Worm (Caenorhabditis elegans) whole organism, late embryonic: Measurements from ENCODE around the gene R11E3.1.

Experiments
- ama-1 ChIP-seq: fragments of 150-350 bp; optimal IDR thresholded peaks from 2 replicates; lab custom pipeline; 2014
- ceh-18 ChIP-seq: sonication (generic microtip); optimal IDR thresholded peaks from 2 replicates; lab custom pipeline; 2016; ENCODE audit warnings: missing genetic modification characterization, missing compliant biosample characterization
- ceh-19 ChIP-seq: fragments of 200-800 bp; sonication (Bioruptor generic); optimal IDR thresholded peaks from 2 replicates; lab custom pipeline; 2018; ENCODE audit warnings: mild to moderate bottlenecking, missing genetic modification characterization, missing compliant biosample characterization
- ceh-30 ChIP-seq: fragments of 150-350 bp; optimal IDR thresholded peaks from 2 replicates; lab custom pipeline; 2014; ENCODE audit warnings: missing biosample characterization, missing genetic modification characterization
- ceh-45 ChIP-seq: fragments of 200-800 bp; sonication (Bioruptor generic); IDR thresholded peaks from 2 replicates; pipeline ENCODE4 v1.3.6; 2022; ENCODE audit warnings: missing genetic modification reagents, missing genetic modification characterization, missing compliant biosample characterization
- dve-1 ChIP-seq: sonication (generic microtip); optimal IDR thresholded peaks from 2 replicates; lab custom pipeline; 2017; ENCODE audit warnings: antibody characterized with exemption, mild to moderate bottlenecking, missing genetic modification characterization, missing compliant biosample characterization
- nfya-1 ChIP-seq: sonication (generic microtip); optimal IDR thresholded peaks from 2 replicates; lab custom pipeline; 2017; ENCODE audit warnings: missing genetic modification characterization, mild to moderate bottlenecking, missing compliant biosample characterization, antibody characterized with exemption, moderate library complexity
- nhr-11 ChIP-seq: fragments of 150-350 bp; optimal IDR thresholded peaks from 2 replicates; lab custom pipeline; 2014; ENCODE audit warnings: missing biosample characterization, missing genetic modification characterization
- pag-3 ChIP-seq: sonication (generic microtip); optimal IDR thresholded peaks from 2 replicates; lab custom pipeline; 2016; ENCODE audit warnings: missing compliant biosample characterization, missing genetic modification characterization, borderline replicate concordance
- pha-2 ChIP-seq: sonication (generic microtip); optimal IDR thresholded peaks from 2 replicates; lab custom pipeline; 2017; ENCODE audit warnings: mild to moderate bottlenecking, missing genetic modification characterization, missing compliant biosample characterization
- pqm-1 ChIP-seq: sonication (generic microtip); optimal IDR thresholded peaks from 2 replicates; lab custom pipeline; 2016; ENCODE audit warnings: missing genetic modification characterization, missing compliant biosample characterization
- pros-1 ChIP-seq: fragments of 150-350 bp; optimal IDR thresholded peaks from 2 replicates; lab custom pipeline; 2014; ENCODE audit warnings: missing biosample characterization, missing genetic modification reagents, missing genetic modification characterization
- ttx-3 ChIP-seq: sonication (generic microtip); optimal IDR thresholded peaks from 2 replicates; lab custom pipeline; 2016; ENCODE audit warnings: missing genetic modification reagents, missing genetic modification characterization, missing compliant biosample characterization

DNA sequence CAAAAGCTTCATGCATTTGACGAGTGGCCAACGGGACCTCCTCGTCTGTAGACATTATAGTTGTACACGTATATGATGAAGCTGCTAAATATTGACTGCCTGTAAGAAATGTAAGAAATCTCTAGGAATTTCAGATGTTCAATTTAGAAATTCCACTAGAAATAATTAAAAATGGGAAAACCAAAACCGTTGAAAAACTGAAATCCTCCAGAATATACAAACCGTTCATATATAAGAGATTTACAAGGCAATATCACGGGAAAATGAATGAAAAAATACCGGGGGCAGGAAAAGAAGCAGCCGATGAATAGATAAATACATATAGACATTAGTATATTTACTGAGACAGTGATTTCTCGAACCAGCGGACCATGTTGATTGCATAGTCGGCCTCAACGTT lies 12.9 kb downstream of the R11E3.1 start, which contains the start of gene dpf-7:
- TF ChIP-seq ceh-18 (tag; lab: Kevin White, UChicago), result no peak
- no peak for TF ChIP-seq nfya-1 (tag; lab: Kevin White, UChicago)
- TF ChIP-seq pha-2, result no peak
- TF ChIP-seq pag-3 (tag; lab: Kevin White, UChicago), result no peak
- no peak for TF ChIP-seq nhr-11 (tag; lab: Kevin White, UChicago)
- TF ChIP-seq pqm-1, result no peak
- TF ChIP-seq dve-1 (tag; lab: Kevin White, UChicago), result no peak
- TF ChIP-seq ceh-45 (GFP tag; lab: Robert Waterston, UW), result no peak
- TF ChIP-seq ama-1 (lab: Kevin White, UChicago), result no peak
- no peak for TF ChIP-seq ceh-30 (tag; lab: Kevin White, UChicago)
- TF ChIP-seq ttx-3, result no peak
- no peak for TF ChIP-seq pros-1 (tag; lab: Kevin White, UChicago)
- no peak for TF ChIP-seq ceh-19 (GFP tag; lab: Kevin White, UChicago)
